1 fruit fly cellular context compared by ENCODE assay signal in the genomic region with DNA sequence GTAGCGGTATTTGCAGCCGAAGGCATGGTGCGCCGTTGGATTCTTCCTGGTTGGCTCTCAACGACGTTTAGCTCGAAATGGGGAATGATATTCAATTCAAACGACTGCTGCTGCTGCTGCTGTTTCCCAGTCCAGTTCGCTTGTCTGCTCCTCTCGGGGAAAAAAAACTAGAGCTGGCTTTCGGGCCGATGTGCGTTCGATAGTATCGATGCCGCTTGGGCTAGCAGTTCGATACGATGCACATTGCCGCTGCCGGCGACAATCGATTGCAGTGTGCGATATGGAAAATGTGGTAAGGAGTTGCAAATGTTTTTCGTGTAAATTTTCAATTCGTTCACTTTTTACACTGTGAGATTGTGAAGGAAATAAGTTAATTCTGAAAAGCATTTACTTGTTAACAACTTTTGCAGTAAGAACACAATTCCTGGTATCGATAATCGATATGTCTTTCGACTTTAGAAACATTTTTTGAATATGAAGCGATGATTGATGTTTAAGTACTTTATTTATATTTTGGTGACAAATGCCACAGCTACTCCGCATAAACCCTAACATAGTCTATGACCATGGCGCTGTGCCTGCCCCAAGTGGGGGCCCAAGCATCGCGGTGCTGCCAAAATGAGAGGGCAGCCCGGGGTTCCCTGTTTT.
TF ChIP-seq lines count a peak whose summit lies in the region.

Gene Capr, minus strand, starts transcription at position 339 of the 648 bp plus-strand sequence.

TF ChIP-seq in whole organism, embryonic, 481 proteins besides CTCF, POLR2A, EP300 and RAD21 (continued from another document and continues in another):
- TF ChIP-seq CG4424 (GFP tag; optimal IDR thresholded peaks at IDR 0.05; lab: Kevin White, UChicago) (no peak), CG7357 (GFP tag; IDR thresholded peaks at IDR 0.05; lab: Robert Waterston, UW) (no peak), klu (GFP tag; IDR thresholded peaks at IDR 0.05; lab: Robert Waterston, UW) (no peak), br (optimal IDR thresholded peaks at IDR 0.05; lab: Kevin White, UChicago) (no peak), onecut (GFP tag; IDR thresholded peaks at IDR 0.05; lab: Robert Waterston, UW) (peak; percentile 48; the same call in 1 of the 2 replicates), CG1024 (GFP tag; IDR thresholded peaks at IDR 0.05; lab: Robert Waterston, UW) (0 out of 2 replicates have a peak, but pooled peaks have one; percentile 32), bbx (GFP tag; IDR thresholded peaks at IDR 0.05; lab: Robert Waterston, UW; ENCODE audit: partially characterized antibody) (peak; percentile 100), Dll (GFP tag; IDR thresholded peaks at IDR 0.05; lab: Robert Waterston, UW; ENCODE audit: partially characterized antibody) (peak; percentile 99), hbn (GFP tag; IDR thresholded peaks at IDR 0.05; lab: Robert Waterston, UW; ENCODE audit: partially characterized antibody) (peak; percentile 100), ssp (GFP tag; IDR thresholded peaks at IDR 0.05; lab: Robert Waterston, UW) (peak; percentile 42; the same call in 1 of the 2 replicates), Scr (GFP tag; IDR thresholded peaks at IDR 0.05; lab: Robert Waterston, UW; ENCODE audit: partially characterized antibody) (peak; percentile 99), BtbVII (GFP tag; optimal IDR thresholded peaks at IDR 0.05; lab: Kevin White, UChicago) (no peak), zen (tag; optimal IDR thresholded peaks at IDR 0.05; lab: Kevin White, UChicago) (peak; percentile 12), Ada2b (GFP tag; IDR thresholded peaks at IDR 0.05; lab: Robert Waterston, UW) (no peak), CG9437 (GFP tag; optimal IDR thresholded peaks at IDR 0.05; lab: Kevin White, UChicago) (no peak), trem (tag; optimal IDR thresholded peaks at IDR 0.05; lab: Kevin White, UChicago) (peak; percentile 88), hb (GFP tag; IDR thresholded peaks at IDR 0.05; lab: Robert Waterston, UW; ENCODE audit: partially characterized antibody) (peak; percentile 100), CG7928 (GFP tag; optimal IDR thresholded peaks at IDR 0.05; lab: Kevin White, UChicago) (no peak), CG11247 (GFP tag; IDR thresholded peaks at IDR 0.05; lab: Robert Waterston, UW) (no peak), nom (GFP tag; optimal IDR thresholded peaks at IDR 0.05; lab: Kevin White, UChicago) (peak; percentile 22), CG17359 (tag; optimal IDR thresholded peaks at IDR 0.05; lab: Kevin White, UChicago) (no peak), Lpt (GFP tag; optimal IDR thresholded peaks at IDR 0.05; lab: Kevin White, UChicago) (no peak), sens (GFP tag; lab: Kevin White, UChicago) (peak; percentile 64), knrl (GFP tag; IDR thresholded peaks at IDR 0.05; lab: Robert Waterston, UW; ENCODE audit: partially characterized antibody) (peak; percentile 100), Gsc (GFP tag; IDR thresholded peaks at IDR 0.05; lab: Robert Waterston, UW) (no peak), CG6254 (GFP tag; optimal IDR thresholded peaks at IDR 0.05; lab: Kevin White, UChicago) (no peak), so (GFP tag; IDR thresholded peaks at IDR 0.05; lab: Robert Waterston, UW) (0 out of 3 replicates have a peak, but pooled peaks have one; percentile 8), ems (GFP tag; optimal IDR thresholded peaks at IDR 0.05; lab: Kevin White, UChicago) (no peak), her (GFP tag; optimal IDR thresholded peaks at IDR 0.05; lab: Kevin White, UChicago) (peak; percentile 58), zen2 (GFP tag; IDR thresholded peaks at IDR 0.05; lab: Robert Waterston, UW; ENCODE audit: partially characterized antibody) (peak; percentile 99), CG10959 (GFP tag; IDR thresholded peaks at IDR 0.05; lab: Robert Waterston, UW) (no peak), pho (GFP tag; optimal IDR thresholded peaks at IDR 0.05; lab: Kevin White, UChicago) (peak; percentile 43), Hmx (GFP tag; optimal IDR thresholded peaks at IDR 0.05; lab: Kevin White, UChicago) (no peak), CG16815 (GFP tag; optimal IDR thresholded peaks at IDR 0.05; lab: Kevin White, UChicago) (no peak), az2 (GFP tag; optimal IDR thresholded peaks at IDR 0.05; lab: Kevin White, UChicago) (no peak), bab2 (GFP tag; optimal IDR thresholded peaks at IDR 0.05; lab: Kevin White, UChicago) (no peak), CG3726 (GFP tag; IDR thresholded peaks at IDR 0.05; lab: Robert Waterston, UW) (no peak), YL-1 (GFP tag; optimal IDR thresholded peaks at IDR 0.05; lab: Kevin White, UChicago) (peak; percentile 16), CG12155 (GFP tag; optimal IDR thresholded peaks at IDR 0.05; lab: Kevin White, UChicago) (no peak), Ssrp (tag; optimal IDR thresholded peaks at IDR 0.05; lab: Kevin White, UChicago) (no peak), lov (optimal IDR thresholded peaks at IDR 0.05; lab: Kevin White, UChicago) (no peak), lov (GFP tag; IDR thresholded peaks at IDR 0.05; lab: Robert Waterston, UW) (peak; percentile 48; the same call in 1 of the 3 replicates), Hsf (GFP tag; optimal IDR thresholded peaks at IDR 0.05; lab: Kevin White, UChicago) (peak; percentile 41), ranshi (GFP tag; IDR thresholded peaks at IDR 0.05; lab: Robert Waterston, UW) (no peak), CG13287 (GFP tag; IDR thresholded peaks at IDR 0.05; lab: Robert Waterston, UW; ENCODE audit: partially characterized antibody) (peak; percentile 100), NK7.1 (GFP tag; optimal IDR thresholded peaks at IDR 0.05; lab: Kevin White, UChicago) (no peak), CG17612 (GFP tag; IDR thresholded peaks at IDR 0.05; lab: Robert Waterston, UW) (no peak), Nf-YA (GFP tag; IDR thresholded peaks at IDR 0.05; lab: Robert Waterston, UW) (no peak), CG30020 (tag; optimal IDR thresholded peaks at IDR 0.05; lab: Kevin White, UChicago) (peak; percentile 42), HLH4C (GFP tag; IDR thresholded peaks at IDR 0.05; lab: Robert Waterston, UW; ENCODE audit: partially characterized antibody) (peak; percentile 100), CG31365 (tag; optimal IDR thresholded peaks at IDR 0.05; lab: Kevin White, UChicago) (no peak), CG14860 (GFP tag; IDR thresholded peaks at IDR 0.05; lab: Robert Waterston, UW; ENCODE audit: partially characterized antibody) (peak; percentile 100), repo (GFP tag; optimal IDR thresholded peaks at IDR 0.05; lab: Kevin White, UChicago) (no peak), Doc3 (GFP tag; IDR thresholded peaks at IDR 0.05; lab: Robert Waterston, UW; ENCODE audit: partially characterized antibody) (peak; percentile 100), CG9876 (GFP tag; optimal IDR thresholded peaks at IDR 0.05; lab: Kevin White, UChicago) (peak; percentile 3), seq (GFP tag; IDR thresholded peaks at IDR 0.05; lab: Robert Waterston, UW) (no peak), CG16813 (GFP tag; IDR thresholded peaks at IDR 0.05; lab: Robert Waterston, UW; ENCODE audit: partially characterized antibody) (peak; percentile 100), NfI (GFP tag; optimal IDR thresholded peaks at IDR 0.05; lab: Kevin White, UChicago) (peak; percentile 14), Neu2 (GFP tag; optimal IDR thresholded peaks at IDR 0.05; lab: Kevin White, UChicago; ENCODE audit: borderline replicate concordance) (no peak), aop (GFP tag; IDR thresholded peaks at IDR 0.05; lab: Robert Waterston, UW) (no peak), ara (GFP tag; IDR thresholded peaks at IDR 0.05; lab: Robert Waterston, UW) (no peak), tx (GFP tag; optimal IDR thresholded peaks at IDR 0.05; lab: Kevin White, UChicago) (no peak), CG3995 (GFP tag; optimal IDR thresholded peaks at IDR 0.05; lab: Kevin White, UChicago) (peak; percentile 8), CG4707 (GFP tag; optimal IDR thresholded peaks at IDR 0.05; lab: Kevin White, UChicago) (no peak), Elba2 (GFP tag; optimal IDR thresholded peaks at IDR 0.05; lab: Kevin White, UChicago) (no peak), Mrtf (GFP tag; IDR thresholded peaks at IDR 0.05; lab: Robert Waterston, UW) (no peak), sim (GFP tag; IDR thresholded peaks at IDR 0.05; lab: Robert Waterston, UW) (no peak), CG1603 (tag; optimal IDR thresholded peaks at IDR 0.05; lab: Kevin White, UChicago) (peak; percentile 83), CG11456 (GFP tag; IDR thresholded peaks at IDR 0.05; lab: Robert Waterston, UW) (0 out of 3 replicates have a peak, but pooled peaks have one; percentile 25), CG32772 (GFP tag; IDR thresholded peaks at IDR 0.05; lab: Robert Waterston, UW) (no peak), Tbp (GFP tag; optimal IDR thresholded peaks at IDR 0.05; lab: Kevin White, UChicago) (no peak), jigr1 (GFP tag; IDR thresholded peaks at IDR 0.05; lab: Robert Waterston, UW) (no peak), Ets65A (GFP tag; lab: Kevin White, UChicago) (peak; percentile 62), unpg (GFP tag; optimal IDR thresholded peaks at IDR 0.05; lab: Kevin White, UChicago) (peak; percentile 7), cas (GFP tag; IDR thresholded peaks at IDR 0.05; lab: Robert Waterston, UW) (no peak), Hmr (GFP tag; optimal IDR thresholded peaks at IDR 0.05; lab: Kevin White, UChicago) (peak; percentile 29), tup (GFP tag; optimal IDR thresholded peaks at IDR 0.05; lab: Kevin White, UChicago) (no peak), cg (GFP tag; optimal IDR thresholded peaks at IDR 0.05; lab: Kevin White, UChicago) (no peak), tin (GFP tag; optimal IDR thresholded peaks at IDR 0.05; lab: Kevin White, UChicago) (peak; percentile 21), Sry-δ (GFP tag; optimal IDR thresholded peaks at IDR 0.05; lab: Kevin White, UChicago) (peak; percentile 99), HHEX (GFP tag; optimal IDR thresholded peaks at IDR 0.05; lab: Kevin White, UChicago) (no peak), CG12744 (GFP tag; optimal IDR thresholded peaks at IDR 0.05; lab: Kevin White, UChicago) (no peak), CG2678 (tag; optimal IDR thresholded peaks at IDR 0.05; lab: Kevin White, UChicago) (peak; percentile 25), HmgZ (tag; optimal IDR thresholded peaks at IDR 0.05; lab: Kevin White, UChicago) (peak; percentile 69), kah (GFP tag; optimal IDR thresholded peaks at IDR 0.05; lab: Kevin White, UChicago) (no peak), CG13296 (GFP tag; optimal IDR thresholded peaks at IDR 0.05; lab: Kevin White, UChicago) (no peak), lola (GFP tag; optimal IDR thresholded peaks at IDR 0.05; lab: Kevin White, UChicago) (no peak), CG32532 (GFP tag; IDR thresholded peaks at IDR 0.05; lab: Robert Waterston, UW) (peak; percentile 57), Stat92E (GFP tag; optimal IDR thresholded peaks at IDR 0.05; lab: Kevin White, UChicago) (peak in 1 of 3 experiments; percentile 61), p53 (GFP tag; optimal IDR thresholded peaks at IDR 0.05; lab: Kevin White, UChicago) (peak; percentile 65), nerfin-1 (tag; optimal IDR thresholded peaks at IDR 0.05; lab: Kevin White, UChicago) (peak; percentile 44), sd (tag; optimal IDR thresholded peaks at IDR 0.05; lab: Kevin White, UChicago) (no peak), B-H2 (GFP tag; optimal IDR thresholded peaks at IDR 0.05; lab: Kevin White, UChicago) (no peak), CG10321 (GFP tag; IDR thresholded peaks at IDR 0.05; lab: Robert Waterston, UW) (no peak), crol (GFP tag; IDR thresholded peaks at IDR 0.05; lab: Robert Waterston, UW) (no peak), CG7987 (GFP tag; optimal IDR thresholded peaks at IDR 0.05; lab: Kevin White, UChicago) (no peak), dan (GFP tag; IDR thresholded peaks at IDR 0.05; lab: Robert Waterston, UW) (no peak), CG8944 (GFP tag; optimal IDR thresholded peaks at IDR 0.05; lab: Kevin White, UChicago) (no peak), HLH3B (GFP tag; IDR thresholded peaks at IDR 0.05; lab: Robert Waterston, UW) (no peak), GATAe (GFP tag; conservative IDR thresholded peaks at IDR 0.05; lab: Robert Waterston, UW) (no peak), CG10366 (GFP tag; IDR thresholded peaks at IDR 0.05; lab: Robert Waterston, UW) (no peak), Sin3A (optimal IDR thresholded peaks at IDR 0.05; lab: Kevin White, UChicago) (peak; percentile 89), crp (GFP tag; optimal IDR thresholded peaks at IDR 0.05; lab: Kevin White, UChicago) (peak in 1 of 2 experiments; percentile 39), ewg (GFP tag; optimal IDR thresholded peaks at IDR 0.05; lab: Kevin White, UChicago) (no peak), HLHmδ (GFP tag; optimal IDR thresholded peaks at IDR 0.05; lab: Kevin White, UChicago) (peak; percentile 31), CG31441 (GFP tag; IDR thresholded peaks at IDR 0.05; lab: Robert Waterston, UW) (0 out of 2 replicates have a peak, but pooled peaks have one; percentile 1), CG15514 (GFP tag; optimal IDR thresholded peaks at IDR 0.05; lab: Kevin White, UChicago) (peak; percentile 84), HmgD (GFP tag; optimal IDR thresholded peaks at IDR 0.05; lab: Kevin White, UChicago) (peak; percentile 66), Awh (GFP tag; IDR thresholded peaks at IDR 0.05; lab: Robert Waterston, UW) (no peak), CG1233 (GFP tag; optimal IDR thresholded peaks at IDR 0.05; lab: Kevin White, UChicago) (no peak), CG10209 (GFP tag; optimal IDR thresholded peaks at IDR 0.05; lab: Kevin White, UChicago) (no peak), CG12219 (GFP tag; optimal IDR thresholded peaks at IDR 0.05; lab: Kevin White, UChicago) (no peak), da (GFP tag; optimal IDR thresholded peaks at IDR 0.05; lab: Kevin White, UChicago) (no peak), CG4360 (GFP tag; IDR thresholded peaks at IDR 0.05; lab: Robert Waterston, UW) (no peak), eve (GFP tag; optimal IDR thresholded peaks at IDR 0.05; lab: Kevin White, UChicago) (no peak), dmrt99B (tag; optimal IDR thresholded peaks at IDR 0.05; lab: Kevin White, UChicago) (no peak), tio (GFP tag; optimal IDR thresholded peaks at IDR 0.05; lab: Kevin White, UChicago) (no peak), stc (GFP tag; IDR thresholded peaks at IDR 0.05; lab: Robert Waterston, UW) (no peak), CG13424 (tag; optimal IDR thresholded peaks at IDR 0.05; lab: Kevin White, UChicago) (peak; percentile 2), dati (GFP tag; IDR thresholded peaks at IDR 0.05; lab: Robert Waterston, UW) (no peak), Vsx1 (GFP tag; optimal IDR thresholded peaks at IDR 0.05; lab: Kevin White, UChicago) (no peak), CG17328 (GFP tag; IDR thresholded peaks at IDR 0.05; lab: Robert Waterston, UW) (0 out of 2 replicates have a peak, but pooled peaks have one; percentile 6), CG2129 (GFP tag; IDR thresholded peaks at IDR 0.05; lab: Robert Waterston, UW; ENCODE audit: partially characterized antibody) (peak; percentile 99), kni (GFP tag; optimal IDR thresholded peaks at IDR 0.05; lab: Kevin White, UChicago) (no peak), CG33213 (GFP tag; optimal IDR thresholded peaks at IDR 0.05; lab: Kevin White, UChicago) (peak; percentile 15)
